Worm (Caenorhabditis elegans): ENCODE results near the gene rpb-8.

DNA sequence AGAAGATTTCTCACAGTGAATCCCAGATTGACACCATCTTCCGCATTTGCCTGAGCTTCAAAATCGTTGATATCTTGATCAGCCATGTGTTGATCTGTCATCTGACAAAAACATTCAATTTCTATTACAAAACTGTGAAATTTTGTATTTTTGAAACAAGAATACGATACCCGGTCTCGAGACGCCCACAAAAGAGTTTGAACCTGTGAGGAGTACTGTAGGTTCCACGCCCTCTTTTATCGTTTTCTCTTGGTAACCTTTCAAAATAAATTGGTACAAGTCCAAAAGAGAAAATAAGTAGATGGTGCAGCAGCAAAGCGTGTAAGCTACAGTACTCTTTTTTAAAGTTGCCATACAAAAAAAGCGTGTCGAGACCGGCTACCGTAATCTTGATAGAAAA, 7.9 kb downstream of the rpb-8 start, which contains the start of gene F26F4.12:
- TF ChIP-seq lin-13 (GFP tag; optimal IDR thresholded peaks at IDR 0.05) (no peak), aly-2 (tag; optimal IDR thresholded peaks at IDR 0.05) (no peak), F13H6.1 (tag; optimal IDR thresholded peaks at IDR 0.05) (no peak), nhr-237 (tag; optimal IDR thresholded peaks at IDR 0.05) (no peak), ztf-4 (tag; optimal IDR thresholded peaks at IDR 0.05) (no peak)
